Worm (Caenorhabditis elegans): ENCODE data around the gene F23H11.2.

F23H11.2 gene

ce11 chrIII:859898-860297 lies 35.6 kb upstream of the F23H11.2 start, which contains the start of gene exos-4.2:
Gene exos-4.2, plus strand, starts transcription at chrIII:860198.
- no peak for TF ChIP-seq ceh-16 (tag; optimal IDR thresholded peaks at IDR 0.05)
- no peak for TF ChIP-seq tbx-2 (tag; optimal IDR thresholded peaks at IDR 0.05)
- TF ChIP-seq pqm-1 (tag; optimal IDR thresholded peaks at IDR 0.05) = no peak
- TF ChIP-seq fos-1 (tag; optimal IDR thresholded peaks at IDR 0.05) = no peak
- no peak for TF ChIP-seq unc-62 (GFP tag; optimal IDR thresholded peaks at IDR 0.05)
- TF ChIP-seq egl-5 (tag; optimal IDR thresholded peaks at IDR 0.05) = no peak
- no peak for TF ChIP-seq zag-1 (tag; optimal IDR thresholded peaks at IDR 0.05)
- no peak for TF ChIP-seq egl-27 (tag; optimal IDR thresholded peaks at IDR 0.05)
- no peak for TF ChIP-seq nhr-23 (tag; optimal IDR thresholded peaks at IDR 0.05)
- no peak for TF ChIP-seq nhr-77 (tag; optimal IDR thresholded peaks at IDR 0.05)
- no peak for TF ChIP-seq elt-2 (tag; optimal IDR thresholded peaks at IDR 0.05)
- TF ChIP-seq ceh-28 (tag; optimal IDR thresholded peaks at IDR 0.05) = no peak

ce11 chrIII:861819-862356 lies 33.7 kb upstream of the F23H11.2 start, which contains the start of gene arx-4:
Gene arx-4, plus strand, starts transcription at chrIII:862306.
- TF ChIP-seq pha-4 (tag; optimal IDR thresholded peaks at IDR 0.05) (peak; percentile 88), zag-1 (tag; optimal IDR thresholded peaks at IDR 0.05) (no peak), hmg-11 (tag; optimal IDR thresholded peaks at IDR 0.05) (peak; percentile 10)

ce11 chrIII:868866-869265 lies 26.7 kb upstream of the F23H11.2 start:
- TF ChIP-seq fkh-10 (GFP tag; optimal IDR thresholded peaks at IDR 0.05) (no peak), lin-39 (tag; optimal IDR thresholded peaks at IDR 0.05) (no peak), nhr-25 (tag; optimal IDR thresholded peaks at IDR 0.05) (no peak), nhr-67 (tag; optimal IDR thresholded peaks at IDR 0.05) (no peak), pha-4 (tag; optimal IDR thresholded peaks at IDR 0.05) (no peak), R02D3.7 (tag; optimal IDR thresholded peaks at IDR 0.05) (no peak), unc-39 (tag; optimal IDR thresholded peaks at IDR 0.05) (no peak), elt-3 (tag; optimal IDR thresholded peaks at IDR 0.05) (no peak), tbx-2 (tag; optimal IDR thresholded peaks at IDR 0.05) (no peak), lin-15B (tag; optimal IDR thresholded peaks at IDR 0.05) (no peak), zag-1 (tag; optimal IDR thresholded peaks at IDR 0.05) (no peak), ztf-4 (tag; optimal IDR thresholded peaks at IDR 0.05) (no peak), ceh-28 (tag; optimal IDR thresholded peaks at IDR 0.05) (no peak), aly-2 (tag; optimal IDR thresholded peaks at IDR 0.05) (no peak), mdl-1 (tag; optimal IDR thresholded peaks at IDR 0.05) (no peak), sea-2 (GFP tag; optimal IDR thresholded peaks at IDR 0.05) (no peak), ceh-82 (tag; optimal IDR thresholded peaks at IDR 0.05) (no peak), nfya-1 (tag; optimal IDR thresholded peaks at IDR 0.05; ENCODE audit: insufficient read depth) (no peak), nhr-23 (tag; optimal IDR thresholded peaks at IDR 0.05) (no peak), nhr-76 (tag; optimal IDR thresholded peaks at IDR 0.05) (no peak)

ce11 chrIII:869869-870268 lies 25.7 kb upstream of the F23H11.2 start, which contains the start of gene T24C4.2:
Gene T24C4.2, minus strand, starts transcription at chrIII:869969.
- TF ChIP-seq nhr-43 (tag; optimal IDR thresholded peaks at IDR 0.05; ENCODE audit: poor library complexity, severe bottlenecking) (no peak), daf-12 (tag; optimal IDR thresholded peaks at IDR 0.05) (no peak), nhr-67 (tag; optimal IDR thresholded peaks at IDR 0.05) (no peak), eor-1 (tag; optimal IDR thresholded peaks at IDR 0.05) (no peak), fkh-2 (tag; optimal IDR thresholded peaks at IDR 0.05) (no peak), nhr-76 (tag; optimal IDR thresholded peaks at IDR 0.05) (no peak), elt-3 (tag; optimal IDR thresholded peaks at IDR 0.05) (no peak), ceh-28 (tag; optimal IDR thresholded peaks at IDR 0.05) (no peak)

- TF ChIP-seq snpc-4 (tag; optimal IDR thresholded peaks at IDR 0.05) (no peak), pqm-1 (tag; optimal IDR thresholded peaks at IDR 0.05) (no peak), nhr-28 (tag; optimal IDR thresholded peaks at IDR 0.05) (no peak), fos-1 (tag; optimal IDR thresholded peaks at IDR 0.05) (no peak), ceh-9 (tag; optimal IDR thresholded peaks at IDR 0.05) (no peak)
Observed at ce11 chrIII:870555-870954, 25.0 kb upstream of the F23H11.2 start.

Measured in whole organism, L3 larva.